Fruit fly (Drosophila melanogaster): ENCODE measurements around the gene Wnt10.

The Wnt10 gene

dm6 chr2L:7422429-7423283, 59.5 kb downstream of the Wnt10 start:
- peak; percentile 92 to 99 for TF ChIP-seq EcR (GFP tag; optimal IDR thresholded peaks at IDR 0.05)
- TF ChIP-seq usp (GFP tag; optimal IDR thresholded peaks at IDR 0.05): no peak
- TF ChIP-seq CG8478 (optimal IDR thresholded peaks at IDR 0.05): no peak
- TF ChIP-seq Dll (optimal IDR thresholded peaks at IDR 0.05): peak; percentile 44

- TF ChIP-seq CG8478 (optimal IDR thresholded peaks at IDR 0.05) (no peak), EcR (GFP tag; optimal IDR thresholded peaks at IDR 0.05) (peak in 1 of 2 experiments; percentile 6), Dll (optimal IDR thresholded peaks at IDR 0.05) (no peak), pan (optimal IDR thresholded peaks at IDR 0.05) (no peak)
Measured at dm6 chr2L:7423333-7423895, 60.2 kb downstream of the Wnt10 start.

dm6 chr2L:7424282-7424905, 61.2 kb downstream of the Wnt10 start:
- TF ChIP-seq Dll (optimal IDR thresholded peaks at IDR 0.05) (no peak), EcR (GFP tag; optimal IDR thresholded peaks at IDR 0.05) (no peak), psq (optimal IDR thresholded peaks at IDR 0.05) (no peak), usp (GFP tag; optimal IDR thresholded peaks at IDR 0.05) (no peak), pan (optimal IDR thresholded peaks at IDR 0.05) (no peak), CG8478 (optimal IDR thresholded peaks at IDR 0.05) (peak; percentile 16)

- no peak for TF ChIP-seq CG8478 (optimal IDR thresholded peaks at IDR 0.05)
- TF ChIP-seq psq (optimal IDR thresholded peaks at IDR 0.05): peak; percentile 19
- peak in 1 of 2 experiments; percentile 64 for TF ChIP-seq EcR (GFP tag; optimal IDR thresholded peaks at IDR 0.05)
- no peak for TF ChIP-seq Dll (optimal IDR thresholded peaks at IDR 0.05)
- TF ChIP-seq pan (optimal IDR thresholded peaks at IDR 0.05): no peak
- TF ChIP-seq usp (GFP tag; optimal IDR thresholded peaks at IDR 0.05): no peak
Measured at dm6 chr2L:7424907-7425689, 61.9 kb downstream of the Wnt10 start.

- no peak for TF ChIP-seq pan (optimal IDR thresholded peaks at IDR 0.05)
- no peak for TF ChIP-seq usp (GFP tag; optimal IDR thresholded peaks at IDR 0.05)
- no peak for TF ChIP-seq EcR (GFP tag; optimal IDR thresholded peaks at IDR 0.05)
- no peak for TF ChIP-seq CG8478 (optimal IDR thresholded peaks at IDR 0.05)
- TF ChIP-seq psq (optimal IDR thresholded peaks at IDR 0.05): no peak
- no peak for TF ChIP-seq Dll (optimal IDR thresholded peaks at IDR 0.05)
Measured at dm6 chr2L:7425690-7426056, 62.5 kb downstream of the Wnt10 start.

- TF ChIP-seq pan (optimal IDR thresholded peaks at IDR 0.05) (no peak), CG8478 (optimal IDR thresholded peaks at IDR 0.05) (no peak), psq (optimal IDR thresholded peaks at IDR 0.05) (no peak), usp (GFP tag; optimal IDR thresholded peaks at IDR 0.05) (no peak)
Measured at dm6 chr2L:7426326-7427066, 63.3 kb downstream of the Wnt10 start, which contains the start of gene muc. muc (plus strand) TSS chr2L:7426866.

Measured in whole organism.